Fruit fly (Drosophila melanogaster) Kc167 (cell line): ENCODE results near the gene CG43693.

Source experiments
- Myc ChIP-seq: fragments of >200 bp; optimal IDR thresholded peaks from 2 replicates; lab custom pipeline; 2017; ENCODE audit warnings: missing external identifiers
- Sin3A ChIP-seq: fragments of >200 bp; optimal IDR thresholded peaks from 2 replicates; lab custom pipeline; 2018; ENCODE audit warnings: missing external identifiers
- h ChIP-seq: fragments of >200 bp; optimal IDR thresholded peaks from 3 replicates; lab custom pipeline; 2018; ENCODE audit warnings: missing external identifiers
- insv ChIP-seq: fragments of >200 bp; optimal IDR thresholded peaks from 3 replicates; lab custom pipeline; 2018; ENCODE audit warnings: missing external identifiers
- psq ChIP-seq: fragments of >200 bp; optimal IDR thresholded peaks from 2 replicates; lab custom pipeline; 2017; ENCODE audit warnings: missing external identifiers
- ttk ChIP-seq: sonication (Bioruptor generic); optimal IDR thresholded peaks from 2 replicates; lab custom pipeline; 2017; ENCODE audit warnings: missing external identifiers

Gene CG43693

DNA sequence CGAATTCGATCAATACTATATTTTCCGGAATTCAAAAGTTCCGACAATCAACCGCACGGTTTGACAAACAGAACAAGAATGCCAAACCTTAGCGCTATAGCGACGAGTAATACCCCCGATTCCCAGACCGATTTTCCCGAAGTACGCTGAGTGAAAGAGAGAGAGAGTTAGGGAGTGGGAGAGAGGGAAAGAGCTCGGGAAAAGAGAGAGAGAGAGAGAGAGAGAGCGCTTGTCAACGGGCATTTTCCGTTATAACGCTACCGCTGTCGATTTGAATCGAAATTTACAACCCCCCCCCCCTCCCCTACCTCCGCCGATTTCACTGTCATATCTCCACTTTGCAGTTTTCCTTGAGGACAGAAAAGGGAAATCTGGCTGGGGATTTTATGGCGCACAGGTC lies 4.6 kb downstream of the CG43693 start:
- TF ChIP-seq insv (lab: Kevin White, UChicago) (no peak), psq (lab: Kevin White, UChicago) (no peak)

DNA sequence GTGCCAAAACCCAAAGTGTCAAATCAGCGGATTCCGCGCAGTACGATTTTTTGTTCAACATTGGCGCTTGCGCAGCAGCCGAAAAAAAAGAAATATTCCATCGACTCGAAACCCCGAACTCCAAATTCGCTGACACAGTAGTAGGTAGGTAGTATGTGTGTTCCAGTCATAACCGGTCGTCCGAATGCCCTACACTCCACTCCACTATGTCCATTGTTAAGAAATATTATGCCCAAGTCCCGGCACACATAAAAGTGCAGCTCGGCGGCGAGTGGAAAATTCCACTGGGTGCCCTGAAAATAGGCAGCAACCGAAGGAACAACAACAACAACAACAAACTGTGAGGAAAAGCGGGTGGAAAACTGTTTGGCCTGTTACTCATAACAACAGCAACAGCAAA lies 6.2 kb downstream of the CG43693 start:
- TF ChIP-seq psq (lab: Kevin White, UChicago) (no peak), h (no peak), Myc (lab: Kevin White, UChicago) (no peak), Sin3A (lab: Kevin White, UChicago) (no peak), insv (lab: Kevin White, UChicago) (no peak), ttk (no peak)

dm6 chr3L:11043650-11044049 lies 7.5 kb downstream of the CG43693 start:
- TF ChIP-seq Myc (lab: Kevin White, UChicago): no peak
- no peak for TF ChIP-seq Sin3A (lab: Kevin White, UChicago)
- no peak for TF ChIP-seq ttk
- no peak for TF ChIP-seq insv (lab: Kevin White, UChicago)
- no peak for TF ChIP-seq psq (lab: Kevin White, UChicago)
- no peak for TF ChIP-seq h

- TF ChIP-seq Sin3A (lab: Kevin White, UChicago) (no peak), Myc (lab: Kevin White, UChicago) (no peak), psq (lab: Kevin White, UChicago) (no peak)
Observed at dm6 chr3L:11041193-11041592, 10.0 kb downstream of the CG43693 start.

dm6 chr3L:11035039-11035438 lies 16.1 kb downstream of the CG43693 start:
- TF ChIP-seq ttk: no peak
- no peak for TF ChIP-seq psq (lab: Kevin White, UChicago)
- no peak for TF ChIP-seq insv (lab: Kevin White, UChicago)
- no peak for TF ChIP-seq h
- no peak for TF ChIP-seq Sin3A (lab: Kevin White, UChicago)
- no peak for TF ChIP-seq Myc (lab: Kevin White, UChicago)

DNA sequence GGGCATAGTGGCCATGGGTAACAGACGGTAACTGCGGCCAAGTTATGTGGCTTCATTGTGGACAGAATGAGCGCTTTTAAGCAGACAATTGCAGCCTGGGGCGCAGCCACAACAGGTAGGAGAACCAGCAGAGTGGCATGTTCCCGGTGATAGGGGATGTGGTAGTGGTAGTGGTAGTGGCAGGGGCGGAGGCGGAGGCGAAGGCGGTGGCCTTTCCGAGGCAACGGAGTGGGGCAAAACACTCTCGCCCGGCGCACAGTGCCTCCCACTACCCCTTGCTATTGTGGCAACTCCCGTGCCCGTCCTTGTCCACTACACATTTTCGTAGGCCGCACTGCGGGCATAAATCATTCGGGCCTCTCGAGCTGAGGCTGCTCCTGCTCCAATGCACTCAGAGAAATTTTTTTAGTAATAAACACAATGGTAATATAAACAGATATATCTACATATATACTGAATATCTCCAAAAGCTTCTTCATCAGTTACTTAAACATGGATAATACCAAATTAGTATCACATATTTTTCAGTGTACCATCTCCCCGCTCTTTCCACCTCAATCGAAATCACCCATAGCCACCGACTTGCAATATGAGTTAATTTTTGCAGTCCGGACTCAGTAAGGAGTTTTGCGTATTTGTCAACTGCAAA lies 17.7 kb downstream of the CG43693 start:
- TF ChIP-seq ttk (no peak), h (no peak), Myc (lab: Kevin White, UChicago) (no peak), Sin3A (lab: Kevin White, UChicago) (no peak), insv (lab: Kevin White, UChicago) (no peak), psq (lab: Kevin White, UChicago) (no peak)

- TF ChIP-seq Myc (lab: Kevin White, UChicago): no peak
- no peak for TF ChIP-seq ttk
- no peak for TF ChIP-seq Sin3A (lab: Kevin White, UChicago)
- TF ChIP-seq h: no peak
- TF ChIP-seq psq (lab: Kevin White, UChicago): no peak
- no peak for TF ChIP-seq insv (lab: Kevin White, UChicago)
Observed at dm6 chr3L:11031784-11032183, 19.4 kb downstream of the CG43693 start.

dm6 chr3L:11027279-11027678 lies 23.9 kb downstream of the CG43693 start, which contains the start of gene CG32081:
TSS of gene CG32081 (plus strand) at chr3L:11027579.
- TF ChIP-seq Myc (lab: Kevin White, UChicago) (no peak), insv (lab: Kevin White, UChicago) (no peak), h (no peak), ttk (no peak), psq (lab: Kevin White, UChicago) (no peak)

DNA sequence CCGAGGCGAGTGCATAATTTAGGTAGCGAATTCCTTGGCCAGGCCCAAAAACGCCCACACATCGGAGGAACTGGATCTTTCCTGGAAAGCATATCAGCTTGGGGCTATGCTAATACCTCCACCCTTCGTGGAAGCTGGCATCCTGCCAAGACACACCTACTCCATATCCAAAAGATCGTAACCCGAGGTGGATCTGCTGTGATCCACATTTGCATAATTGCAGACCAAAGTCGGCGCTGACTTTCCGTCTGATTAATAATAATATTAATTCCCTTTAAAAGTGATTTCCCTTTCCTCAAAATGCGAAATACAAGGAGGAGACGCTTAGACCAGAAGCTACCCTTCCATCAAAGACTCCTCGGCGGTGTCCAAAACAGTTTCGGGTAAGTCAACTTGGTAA lies 25.9 kb downstream of the CG43693 start, which contains the start of gene CG32079:
Gene CG32079, plus strand, starts transcription at position 301 of the 400 bp plus-strand sequence.
- no peak for TF ChIP-seq h
- TF ChIP-seq insv (lab: Kevin White, UChicago): no peak
- no peak for TF ChIP-seq Sin3A (lab: Kevin White, UChicago)
- TF ChIP-seq ttk: no peak
- TF ChIP-seq Myc (lab: Kevin White, UChicago): no peak
- no peak for TF ChIP-seq psq (lab: Kevin White, UChicago)

- TF ChIP-seq h (no peak), psq (lab: Kevin White, UChicago) (no peak), Myc (lab: Kevin White, UChicago) (no peak), ttk (no peak), Sin3A (lab: Kevin White, UChicago) (no peak), insv (lab: Kevin White, UChicago) (no peak)
Observed at dm6 chr3L:11023235-11023634, 27.9 kb downstream of the CG43693 start, which contains the start of gene Fad2. TSS of gene Fad2 (plus strand) at chr3L:11023535.

dm6 chr3L:11021958-11022357 lies 29.2 kb downstream of the CG43693 start:
- no peak for TF ChIP-seq insv (lab: Kevin White, UChicago)

- no peak for TF ChIP-seq insv (lab: Kevin White, UChicago)
- no peak for TF ChIP-seq h
- TF ChIP-seq Myc (lab: Kevin White, UChicago): no peak
- no peak for TF ChIP-seq ttk
- no peak for TF ChIP-seq psq (lab: Kevin White, UChicago)
- TF ChIP-seq Sin3A (lab: Kevin White, UChicago): no peak
Observed at dm6 chr3L:11020058-11020457, 31.1 kb downstream of the CG43693 start.

- TF ChIP-seq insv (lab: Kevin White, UChicago) (no peak), ttk (no peak), Myc (lab: Kevin White, UChicago) (no peak), h (no peak), Sin3A (lab: Kevin White, UChicago) (no peak), psq (lab: Kevin White, UChicago) (no peak)
Observed at dm6 chr3L:11015203-11015602, 36.0 kb downstream of the CG43693 start.
